Worm (Caenorhabditis elegans) whole organism, L2 larva: ENCODE measurements around the gene fbxa-62.

ENCODE experiments used
- R02D3.7 ChIP-seq: fragments of 150-350 bp; optimal IDR thresholded peaks from 2 replicates; lab custom pipeline; 2014; ENCODE audit warnings: missing biosample characterization, missing genetic modification characterization
- aly-2 ChIP-seq: fragments of 150-350 bp; optimal IDR thresholded peaks from 2 replicates; lab custom pipeline; 2014; ENCODE audit warnings: missing biosample characterization, missing genetic modification characterization
- ama-1 ChIP-seq: fragments of 150-350 bp; optimal IDR thresholded peaks from 2 replicates; lab custom pipeline; 2018; ENCODE audit warnings: inconsistent platforms
- ceh-82 ChIP-seq: fragments of 150-350 bp; optimal IDR thresholded peaks from 2 replicates; lab custom pipeline; 2014; ENCODE audit warnings: missing biosample characterization, missing genetic modification characterization
- elt-3 ChIP-seq: sonication (generic microtip); optimal IDR thresholded peaks from 2 replicates; lab custom pipeline; 2017; ENCODE audit warnings: missing biosample characterization, missing genetic modification characterization
- lin-13 ChIP-seq: fragments of 150-350 bp; optimal IDR thresholded peaks from 2 replicates; lab custom pipeline; 2014; ENCODE audit warnings: missing biosample characterization, missing genetic modification reagents, missing genetic modification characterization
- mdl-1 ChIP-seq, 2 experiments: fragments of 150-350 bp in 1 of 2; sonication (generic microtip) in 1 of 2; optimal IDR thresholded peaks; 2 replicates each; lab custom pipeline; 2017; ENCODE audit warnings: missing biosample characterization in 2 of 2, missing genetic modification characterization in 2 of 2
- nhr-10 ChIP-seq: sonication (generic microtip); optimal IDR thresholded peaks from 2 replicates; lab custom pipeline; 2017; ENCODE audit warnings: missing biosample characterization, missing genetic modification characterization
- nhr-12 ChIP-seq: fragments of 150-350 bp; optimal IDR thresholded peaks from 2 replicates; lab custom pipeline; 2014; ENCODE audit warnings: missing biosample characterization, missing genetic modification characterization
- nhr-23 ChIP-seq: fragments of 150-350 bp; optimal IDR thresholded peaks from 2 replicates; lab custom pipeline; 2014; ENCODE audit warnings: missing biosample characterization, missing genetic modification reagents, missing genetic modification characterization
- nhr-237 ChIP-seq: fragments of 150-350 bp; optimal IDR thresholded peaks from 2 replicates; lab custom pipeline; 2014; ENCODE audit warnings: missing biosample characterization, missing genetic modification characterization
- nhr-25 ChIP-seq: fragments of 150-350 bp; sonication (generic microtip); optimal IDR thresholded peaks from 3 replicates; lab custom pipeline; 2014; ENCODE audit warnings: missing biosample characterization, missing genetic modification characterization
- snpc-4 ChIP-seq: fragments of 150-350 bp; optimal IDR thresholded peaks from 2 replicates; lab custom pipeline; 2014; ENCODE audit warnings: missing biosample characterization, missing genetic modification characterization
- ztf-4 ChIP-seq: fragments of 150-350 bp; optimal IDR thresholded peaks from 2 replicates; lab custom pipeline; 2014; ENCODE audit warnings: missing biosample characterization, missing genetic modification characterization

DNA sequence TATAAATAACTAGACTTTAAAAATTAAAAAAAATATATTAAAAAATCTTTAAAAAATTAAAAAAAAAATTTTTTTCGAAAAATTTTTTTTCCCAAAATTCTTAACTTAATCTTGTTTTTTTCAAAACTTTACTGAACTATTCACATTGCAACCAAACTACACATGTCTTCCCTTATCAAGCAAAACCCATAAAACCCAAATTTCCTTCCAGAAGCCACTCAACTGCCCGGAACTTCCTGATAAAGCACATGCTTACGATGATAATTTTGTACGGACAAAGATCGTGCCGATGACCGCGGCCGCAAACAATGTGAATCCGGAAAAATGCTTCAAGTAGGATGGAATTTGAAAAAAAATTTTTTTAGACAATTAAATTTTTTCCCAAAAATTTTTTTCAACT is 15.2 kb upstream of the fbxa-62 start:
- TF ChIP-seq nhr-10 (tag; lab: Kevin White, UChicago) (no peak), snpc-4 (no peak), ceh-82 (tag; lab: Kevin White, UChicago) (no peak), aly-2 (tag; lab: Kevin White, UChicago) (no peak), mdl-1 (tag; optimal IDR thresholded peaks at IDR 0.05; lab: Kevin White, UChicago) (no peak), nhr-12 (tag; lab: Kevin White, UChicago) (no peak), nhr-237 (tag; lab: Kevin White, UChicago) (no peak), lin-13 (GFP tag; lab: Kevin White, UChicago) (no peak), nhr-25 (no peak), nhr-23 (tag; lab: Kevin White, UChicago) (no peak), R02D3.7 (no peak), ama-1 (lab: Kevin White, UChicago) (no peak), elt-3 (tag; lab: Kevin White, UChicago) (no peak), ztf-4 (tag; lab: Kevin White, UChicago) (no peak)
